Worm (Caenorhabditis elegans) whole organism, L4 larva: ENCODE data around the gene wht-7.
A peak's percentile ranks its signal among the peaks of the same experiment; 100 is the strongest.

ENCODE experiments used
- D1046.2 ChIP-seq: fragments of 200-800 bp; sonication (Bioruptor generic); IDR thresholded peaks from 2 replicates; pipeline ENCODE4 v1.3.6; 2022; ENCODE audit warnings: missing genetic modification characterization, missing compliant biosample characterization
- F44E2.7 ChIP-seq: fragments of 200-800 bp; sonication (Bioruptor generic); IDR thresholded peaks from 2 replicates; pipeline ENCODE4 v2.1.2; 2022; ENCODE audit warnings: missing genetic modification characterization, missing compliant biosample characterization
- F49E8.2 ChIP-seq: sonication (generic microtip); optimal IDR thresholded peaks from 2 replicates; lab custom pipeline; 2016; ENCODE audit warnings: missing compliant biosample characterization, mild to moderate bottlenecking, missing genetic modification characterization, borderline replicate concordance
- Y5F2A.4 ChIP-seq: fragments of 200-800 bp; sonication (Bioruptor generic); optimal IDR thresholded peaks from 2 replicates; lab custom pipeline; 2018; ENCODE audit warnings: mild to moderate bottlenecking, missing genetic modification characterization, missing compliant biosample characterization
- Y75B8A.6 ChIP-seq: fragments of 200-800 bp; sonication (Bioruptor generic); IDR thresholded peaks from 2 replicates; pipeline ENCODE4 v1.3.6; 2022; ENCODE audit warnings: missing genetic modification reagents, missing genetic modification characterization, missing compliant biosample characterization
- aha-1 ChIP-seq: fragments of 150-350 bp; peaks from one replicate; lab custom pipeline; 2014; ENCODE audit warnings: missing biosample characterization, missing genetic modification characterization
- aly-2 ChIP-seq: sonication (generic microtip); optimal IDR thresholded peaks from 2 replicates; lab custom pipeline; 2018; ENCODE audit warnings: missing biosample characterization, missing genetic modification characterization
- ama-1 ChIP-seq: fragments of 150-350 bp; optimal IDR thresholded peaks from 2 replicates; lab custom pipeline; 2014; ENCODE audit warnings: inconsistent platforms, mixed read lengths
- ceh-28 ChIP-seq: fragments of 150-350 bp; optimal IDR thresholded peaks from 2 replicates; lab custom pipeline; 2014; ENCODE audit warnings: missing biosample characterization, missing genetic modification reagents, missing genetic modification characterization
- daf-16 ChIP-seq, 3 experiments: sonication (generic microtip); optimal IDR thresholded peaks; 2 replicates each; lab custom pipeline; 2016 to 2017; ENCODE audit warnings: missing genetic modification characterization in 3 of 3, missing genetic modification reagents in 3 of 3, mild to moderate bottlenecking in 2 of 3, missing compliant biosample characterization in 2 of 3, missing biosample characterization in 1 of 3, moderate library complexity in 1 of 3
- dmd-6 ChIP-seq: fragments of 200-800 bp; sonication (Bioruptor generic); IDR thresholded peaks from 2 replicates; pipeline ENCODE4 v1.3.6; 2022; ENCODE audit warnings: missing genetic modification reagents, missing genetic modification characterization, missing compliant biosample characterization
- duxl-1 ChIP-seq: sonication (generic microtip); optimal IDR thresholded peaks from 2 replicates; lab custom pipeline; 2016; ENCODE audit warnings: mild to moderate bottlenecking, missing genetic modification characterization, moderate library complexity, missing compliant biosample characterization; ENCODE audit not compliant: poor library complexity
- dve-1 ChIP-seq: sonication (generic microtip); optimal IDR thresholded peaks from 2 replicates; lab custom pipeline; 2017; ENCODE audit warnings: antibody characterized with exemption, mild to moderate bottlenecking, missing genetic modification characterization, missing compliant biosample characterization; ENCODE audit not compliant: insufficient read depth
- egl-27 ChIP-seq: sonication (generic microtip); optimal IDR thresholded peaks from 3 replicates; lab custom pipeline; 2017; ENCODE audit warnings: missing biosample characterization, missing genetic modification reagents, missing genetic modification characterization
- fkh-10 ChIP-seq: fragments of 150-350 bp; optimal IDR thresholded peaks from 2 replicates; lab custom pipeline; 2014; ENCODE audit warnings: missing biosample characterization, missing genetic modification reagents, missing genetic modification characterization
- fos-1 ChIP-seq: fragments of 150-350 bp; optimal IDR thresholded peaks from 2 replicates; lab custom pipeline; 2014; ENCODE audit warnings: missing biosample characterization, missing genetic modification characterization
- hif-1 ChIP-seq, 2 experiments: sonication (generic microtip); optimal IDR thresholded peaks; 2 replicates each; lab custom pipeline; 2016 to 2017; ENCODE audit warnings: missing compliant biosample characterization in 2 of 2, missing genetic modification characterization in 2 of 2, missing genetic modification reagents in 2 of 2, missing genotype in 2 of 2, mild to moderate bottlenecking in 1 of 2
- hlh-11 ChIP-seq: fragments of 200-800 bp; sonication (Bioruptor generic); optimal IDR thresholded peaks from 2 replicates; lab custom pipeline; 2018; ENCODE audit warnings: mild to moderate bottlenecking, missing genetic modification characterization, missing compliant biosample characterization
- hlh-30 ChIP-seq: sonication (generic microtip); optimal IDR thresholded peaks from 2 replicates; lab custom pipeline; 2017; ENCODE audit warnings: antibody characterized with exemption, mild to moderate bottlenecking, missing genetic modification characterization, missing compliant biosample characterization; ENCODE audit not compliant: insufficient read depth
- jun-1 ChIP-seq: fragments of 150-350 bp; optimal IDR thresholded peaks from 2 replicates; lab custom pipeline; 2014; ENCODE audit warnings: missing biosample characterization, missing genetic modification reagents, missing genetic modification characterization
- lim-7 ChIP-seq: fragments of 200-800 bp; sonication (Bioruptor generic); IDR thresholded peaks from 2 replicates; pipeline ENCODE4 v1.3.6; 2022; ENCODE audit warnings: missing genetic modification characterization, missing compliant biosample characterization
- lin-1 ChIP-seq: fragments of 200-800 bp; sonication (Bioruptor generic); IDR thresholded peaks from 2 replicates; pipeline ENCODE4 v1.3.6; 2022; ENCODE audit warnings: missing genetic modification reagents, missing genetic modification characterization, missing compliant biosample characterization
- lsy-2 ChIP-seq, 2 experiments: fragments of 150-350 bp in 1 of 2; sonication (generic microtip) in 1 of 2; optimal IDR thresholded peaks; 2 replicates each; lab custom pipeline; 2014 to 2017; ENCODE audit warnings: missing biosample characterization in 2 of 2, missing genetic modification characterization in 2 of 2
- madf-9 ChIP-seq: fragments of 200-800 bp; sonication (Bioruptor generic); conservative IDR thresholded peaks from 2 replicates; pipeline ENCODE4 v1.3.6; 2022; ENCODE audit warnings: missing genetic modification reagents, missing genetic modification characterization, missing compliant biosample characterization
- mdl-1 ChIP-seq, 2 experiments: fragments of 150-350 bp in 1 of 2; sonication (generic microtip) in 1 of 2; optimal IDR thresholded peaks; 2 replicates each; lab custom pipeline; 2014 to 2017; ENCODE audit warnings: missing biosample characterization in 2 of 2, missing genetic modification characterization in 2 of 2
- mdt-29 ChIP-seq: fragments of 200-800 bp; sonication (Bioruptor generic); IDR thresholded peaks from 2 replicates; pipeline ENCODE4 v1.3.6; 2022; ENCODE audit warnings: missing genetic modification reagents, missing genetic modification characterization, missing compliant biosample characterization
- mep-1 ChIP-seq: fragments of 150-350 bp; sonication (generic microtip); optimal IDR thresholded peaks from 3 replicates; lab custom pipeline; 2014; ENCODE audit warnings: missing biosample characterization, missing genetic modification characterization
- mes-2 ChIP-seq: sonication (generic microtip); optimal IDR thresholded peaks from 2 replicates; lab custom pipeline; 2016; ENCODE audit warnings: missing genotype, mild to moderate bottlenecking, missing genetic modification characterization, missing compliant biosample characterization; ENCODE audit not compliant: poor library complexity, severe bottlenecking
- mxl-2 ChIP-seq: fragments of 200-800 bp; sonication (Bioruptor generic); conservative IDR thresholded peaks from 2 replicates; pipeline ENCODE4 v1.3.6; 2022; ENCODE audit warnings: missing genetic modification reagents, missing genetic modification characterization, missing compliant biosample characterization
- nhr-10 ChIP-seq: fragments of 150-350 bp; optimal IDR thresholded peaks from 2 replicates; lab custom pipeline; 2014; ENCODE audit warnings: missing biosample characterization, missing genetic modification characterization
- nhr-11 ChIP-seq: fragments of 150-350 bp; optimal IDR thresholded peaks from 2 replicates; lab custom pipeline; 2014; ENCODE audit warnings: missing biosample characterization, missing genetic modification characterization
- nhr-25 ChIP-seq: sonication (generic microtip); optimal IDR thresholded peaks from 2 replicates; lab custom pipeline; 2017; ENCODE audit warnings: missing genetic modification characterization, mild to moderate bottlenecking, missing compliant biosample characterization, antibody characterized with exemption, moderate library complexity, borderline replicate concordance; ENCODE audit not compliant: insufficient read depth
- nhr-28 ChIP-seq: fragments of 150-350 bp; optimal IDR thresholded peaks from 2 replicates; lab custom pipeline; 2014; ENCODE audit warnings: missing biosample characterization, missing genetic modification characterization
- nhr-6 ChIP-seq: fragments of 150-350 bp; optimal IDR thresholded peaks from 2 replicates; lab custom pipeline; 2014; ENCODE audit warnings: missing biosample characterization, missing genetic modification characterization
- nhr-77 ChIP-seq: fragments of 150-350 bp; optimal IDR thresholded peaks from 2 replicates; lab custom pipeline; 2014; ENCODE audit warnings: missing biosample characterization, missing genetic modification characterization
- php-3 ChIP-seq: fragments of 200-800 bp; sonication (Bioruptor generic); IDR thresholded peaks from 2 replicates; pipeline ENCODE4 v1.3.6; 2022; ENCODE audit warnings: missing genetic modification reagents, missing genetic modification characterization, missing compliant biosample characterization
- pqm-1 ChIP-seq: sonication (generic microtip); optimal IDR thresholded peaks from 2 replicates; lab custom pipeline; 2017; ENCODE audit warnings: missing biosample characterization, missing genetic modification characterization
- saeg-2 ChIP-seq: fragments of 200-800 bp; sonication (Bioruptor generic); IDR thresholded peaks from 2 replicates; pipeline ENCODE4 v1.3.6; 2022; ENCODE audit warnings: missing genetic modification reagents, missing genetic modification characterization, missing compliant biosample characterization
- sdz-12 ChIP-seq: fragments of 200-800 bp; sonication (Bioruptor generic); optimal IDR thresholded peaks from 2 replicates; lab custom pipeline; 2018; ENCODE audit warnings: mild to moderate bottlenecking, missing genetic modification characterization, missing compliant biosample characterization
- set-16 ChIP-seq: fragments of 200-800 bp; sonication (Bioruptor generic); IDR thresholded peaks from 2 replicates; pipeline ENCODE4 v1.3.6; 2022; ENCODE audit warnings: missing genetic modification reagents, missing genetic modification characterization, missing compliant biosample characterization
- skn-1 ChIP-seq: fragments of 150-350 bp; optimal IDR thresholded peaks from 2 replicates; lab custom pipeline; 2014; ENCODE audit warnings: missing biosample characterization, missing genetic modification characterization
- spr-3 ChIP-seq: fragments of 200-800 bp; sonication (Bioruptor generic); optimal IDR thresholded peaks from 2 replicates; lab custom pipeline; 2018; ENCODE audit warnings: mild to moderate bottlenecking, missing genetic modification characterization, missing compliant biosample characterization
- unc-39 ChIP-seq: sonication (generic microtip); optimal IDR thresholded peaks from 2 replicates; lab custom pipeline; 2017; ENCODE audit warnings: missing biosample characterization, missing genetic modification characterization
- zag-1 ChIP-seq: fragments of 150-350 bp; optimal IDR thresholded peaks from 2 replicates; lab custom pipeline; 2014; ENCODE audit warnings: missing biosample characterization, missing genetic modification characterization
- zip-11 ChIP-seq: fragments of 200-800 bp; sonication (Bioruptor generic); IDR thresholded peaks from 2 replicates; pipeline ENCODE4 v1.3.6; 2022; ENCODE audit warnings: missing genetic modification characterization, missing compliant biosample characterization
- ztf-11 ChIP-seq: fragments of 150-350 bp; optimal IDR thresholded peaks from 2 replicates; lab custom pipeline; 2014; ENCODE audit warnings: missing biosample characterization, missing genetic modification characterization

Gene wht-7

DNA sequence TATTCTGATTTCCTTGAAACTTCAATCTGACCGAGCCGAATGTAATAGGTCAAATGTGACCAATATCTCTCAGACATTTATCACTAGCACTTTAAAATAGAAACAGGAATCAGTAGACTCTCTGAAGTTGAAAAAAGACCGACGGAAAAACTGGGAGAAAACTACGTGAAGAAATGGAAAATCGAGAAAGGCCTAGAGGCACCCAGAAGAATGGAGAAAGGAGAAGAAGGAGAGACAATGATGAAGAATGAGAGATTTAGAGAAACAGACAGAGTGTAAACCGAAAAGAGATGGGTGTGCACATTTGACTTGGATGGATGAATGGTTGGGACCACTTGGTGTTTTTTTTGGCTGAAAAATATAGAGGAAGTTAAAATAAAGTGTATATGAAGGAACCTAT lies 20.6 kb upstream of the wht-7 start (continued):
- TF ChIP-seq lsy-2 (tag; optimal IDR thresholded peaks at IDR 0.05; lab: Kevin White, UChicago) (peak; percentile 18 to 67), mes-2 (tag; lab: Kevin White, UChicago) (no peak)
- TF ChIP-seq, all 104 proteins: peak for 20

DNA sequence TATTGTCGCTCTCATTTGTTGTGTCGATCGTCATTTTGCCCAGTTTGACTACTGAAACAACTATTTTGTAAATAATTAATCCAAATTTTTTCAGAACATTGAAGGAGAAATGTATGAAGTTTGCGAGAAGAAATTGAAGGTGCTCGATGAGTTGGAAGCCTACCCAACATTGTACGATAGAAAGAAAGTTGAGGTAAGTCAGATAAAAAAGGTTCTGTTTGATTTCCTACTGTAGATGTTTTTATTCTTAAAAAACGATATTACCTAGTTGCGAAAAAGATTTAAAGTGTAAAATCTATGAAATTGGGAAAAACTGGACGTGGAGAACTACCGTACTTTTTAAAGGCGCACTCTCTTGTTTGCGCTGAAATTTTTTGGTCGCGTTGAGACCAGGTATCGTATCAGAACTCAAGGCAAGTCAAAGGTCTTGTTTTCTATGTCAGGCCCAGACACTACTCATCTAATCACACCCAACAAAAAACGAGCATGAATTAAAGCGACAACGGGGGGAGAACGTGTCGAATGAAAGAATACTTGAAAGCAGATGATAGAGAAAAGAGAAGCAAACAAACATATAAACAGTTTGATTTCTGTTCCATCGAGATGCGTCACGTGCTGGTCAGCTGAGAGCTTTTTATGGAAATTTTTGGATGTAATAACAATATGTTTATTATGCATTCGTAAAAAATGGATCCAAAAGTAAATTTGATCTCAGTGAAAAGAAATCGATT lies 19.3 kb upstream of the wht-7 start, which contains the start of gene efk-1:
efk-1 (minus strand) TSS at position 51 of the 731 bp plus-strand sequence.
- TF ChIP-seq zag-1 (tag; lab: Kevin White, UChicago), result no peak
- no peak for TF ChIP-seq nhr-10 (tag; lab: Kevin White, UChicago)
- TF ChIP-seq dmd-6 (GFP tag; lab: Robert Waterston, UW), result peak; percentile 33; the same call in 1 of the 2 replicates
- TF ChIP-seq nhr-28 (tag; lab: Kevin White, UChicago), result peak; percentile 42
- TF ChIP-seq nhr-11 (tag; lab: Kevin White, UChicago), result peak; percentile 20
- TF ChIP-seq lin-1, result 0 out of 2 replicates have a peak, but pooled peaks have one; percentile 17
- no peak for TF ChIP-seq daf-16 (GFP tag; optimal IDR thresholded peaks at IDR 0.05; lab: Kevin White, UChicago)
- peak; percentile 91 for TF ChIP-seq daf-16 (tag; optimal IDR thresholded peaks at IDR 0.05; lab: Kevin White, UChicago)
- TF ChIP-seq zip-11 (GFP tag; lab: Robert Waterston, UW), result no peak
- no peak for TF ChIP-seq ztf-11 (tag; lab: Kevin White, UChicago)
- TF ChIP-seq set-16 (GFP tag; lab: Robert Waterston, UW), result no peak
- no peak for TF ChIP-seq lim-7
- no peak for TF ChIP-seq spr-3 (GFP tag; lab: Kevin White, UChicago)
- TF ChIP-seq F44E2.7, result no peak
- TF ChIP-seq nhr-25 (tag; lab: Kevin White, UChicago), result no peak
- no peak for TF ChIP-seq Y5F2A.4 (GFP tag; lab: Kevin White, UChicago)
- peak; percentile 79 for TF ChIP-seq hlh-11
- TF ChIP-seq F49E8.2 (tag; lab: Kevin White, UChicago), result no peak
- TF ChIP-seq D1046.2 (GFP tag; lab: Robert Waterston, UW), result no peak
- TF ChIP-seq saeg-2 (GFP tag; lab: Robert Waterston, UW), result no peak
- peak in 1 of 2 experiments; percentile 37 for TF ChIP-seq mdl-1 (tag; optimal IDR thresholded peaks at IDR 0.05; lab: Kevin White, UChicago)
- TF ChIP-seq mep-1 (tag; lab: Kevin White, UChicago), result peak; percentile 20
- TF ChIP-seq mxl-2 (GFP tag; lab: Robert Waterston, UW), result no peak
- TF ChIP-seq skn-1 (tag; lab: Kevin White, UChicago), result no peak
- TF ChIP-seq nhr-77, result peak; percentile 53
- TF ChIP-seq pqm-1 (tag; lab: Kevin White, UChicago), result no peak
- no peak for TF ChIP-seq Y75B8A.6 (GFP tag; lab: Robert Waterston, UW)
- TF ChIP-seq duxl-1 (tag; lab: Kevin White, UChicago), result no peak
- TF ChIP-seq php-3, result no peak
- peak; percentile 94 for TF ChIP-seq aha-1
- TF ChIP-seq hlh-30 (tag; lab: Kevin White, UChicago), result peak; percentile 82
- TF ChIP-seq nhr-6 (tag; lab: Kevin White, UChicago), result no peak
- no peak for TF ChIP-seq mes-2 (tag; lab: Kevin White, UChicago)
- TF ChIP-seq ama-1 (lab: Kevin White, UChicago), result peak; percentile 6
- no peak for TF ChIP-seq madf-9 (GFP tag; lab: Robert Waterston, UW)
- TF ChIP-seq fkh-10 (GFP tag; lab: Kevin White, UChicago), result no peak
- peak; percentile 56 to 97 for TF ChIP-seq hif-1 (tag; optimal IDR thresholded peaks at IDR 0.05; lab: Kevin White, UChicago)
- no peak for TF ChIP-seq fos-1 (tag; lab: Kevin White, UChicago)
- TF ChIP-seq sdz-12 (GFP tag; lab: Kevin White, UChicago), result no peak
- peak; percentile 82 for TF ChIP-seq dve-1 (tag; lab: Kevin White, UChicago)
- TF ChIP-seq lsy-2 (tag; optimal IDR thresholded peaks at IDR 0.05; lab: Kevin White, UChicago), result peak in 1 of 2 experiments; percentile 34
- 0 out of 2 replicates have a peak, but pooled peaks have one; percentile 22 for TF ChIP-seq mdt-29 (GFP tag; lab: Robert Waterston, UW)
- no peak for TF ChIP-seq aly-2 (tag; lab: Kevin White, UChicago)
- no peak for TF ChIP-seq jun-1 (tag; lab: Kevin White, UChicago)
- no peak for TF ChIP-seq ceh-28 (tag; lab: Kevin White, UChicago)
- no peak for TF ChIP-seq unc-39 (tag; lab: Kevin White, UChicago)
- TF ChIP-seq egl-27 (tag; lab: Kevin White, UChicago), result no peak
